Worm (Caenorhabditis elegans) whole organism, L4 larva: ENCODE measurements around the gene rin-1.
A peak's percentile ranks its signal among the peaks of the same experiment; 100 is the strongest.

Experiments
- Y75B8A.6 ChIP-seq: fragments of 200-800 bp; sonication (Bioruptor generic); IDR thresholded peaks from 2 replicates; pipeline ENCODE4 v1.3.6; 2022; ENCODE audit warnings: missing genetic modification reagents, missing genetic modification characterization, missing compliant biosample characterization
- ZK546.5 ChIP-seq, 2 experiments: sonication (generic microtip); optimal IDR thresholded peaks; 2 replicates each; lab custom pipeline; 2017; ENCODE audit warnings: missing biosample characterization in 2 of 2, missing genetic modification characterization in 2 of 2
- aha-1 ChIP-seq: fragments of 150-350 bp; peaks from one replicate; lab custom pipeline; 2014; ENCODE audit warnings: missing biosample characterization, missing genetic modification characterization
- arid-1 ChIP-seq: fragments of 200-800 bp; sonication (Bioruptor generic); conservative IDR thresholded peaks from 2 replicates; pipeline ENCODE4 v1.3.6; 2022; ENCODE audit warnings: missing genetic modification reagents, missing genetic modification characterization, missing compliant biosample characterization
- ceh-82 ChIP-seq: sonication (generic microtip); optimal IDR thresholded peaks from 2 replicates; lab custom pipeline; 2017; ENCODE audit warnings: missing biosample characterization, missing genetic modification characterization
- daf-16 ChIP-seq, 3 experiments: sonication (generic microtip); optimal IDR thresholded peaks; 2 replicates each; lab custom pipeline; 2016 to 2017; ENCODE audit warnings: missing genetic modification characterization in 3 of 3, missing genetic modification reagents in 3 of 3, mild to moderate bottlenecking in 2 of 3, missing compliant biosample characterization in 2 of 3, missing biosample characterization in 1 of 3, moderate library complexity in 1 of 3
- dmd-6 ChIP-seq: fragments of 200-800 bp; sonication (Bioruptor generic); IDR thresholded peaks from 2 replicates; pipeline ENCODE4 v1.3.6; 2022; ENCODE audit warnings: missing genetic modification reagents, missing genetic modification characterization, missing compliant biosample characterization
- duxl-1 ChIP-seq: sonication (generic microtip); optimal IDR thresholded peaks from 2 replicates; lab custom pipeline; 2016; ENCODE audit warnings: mild to moderate bottlenecking, missing genetic modification characterization, moderate library complexity, missing compliant biosample characterization; ENCODE audit not compliant: poor library complexity
- dve-1 ChIP-seq: sonication (generic microtip); optimal IDR thresholded peaks from 2 replicates; lab custom pipeline; 2017; ENCODE audit warnings: antibody characterized with exemption, mild to moderate bottlenecking, missing genetic modification characterization, missing compliant biosample characterization; ENCODE audit not compliant: insufficient read depth
- hif-1 ChIP-seq, 2 experiments: sonication (generic microtip); optimal IDR thresholded peaks; 2 replicates each; lab custom pipeline; 2016 to 2017; ENCODE audit warnings: missing compliant biosample characterization in 2 of 2, missing genetic modification characterization in 2 of 2, missing genetic modification reagents in 2 of 2, missing genotype in 2 of 2, mild to moderate bottlenecking in 1 of 2
- lim-7 ChIP-seq: fragments of 200-800 bp; sonication (Bioruptor generic); IDR thresholded peaks from 2 replicates; pipeline ENCODE4 v1.3.6; 2022; ENCODE audit warnings: missing genetic modification characterization, missing compliant biosample characterization
- lin-1 ChIP-seq: fragments of 200-800 bp; sonication (Bioruptor generic); IDR thresholded peaks from 2 replicates; pipeline ENCODE4 v1.3.6; 2022; ENCODE audit warnings: missing genetic modification reagents, missing genetic modification characterization, missing compliant biosample characterization
- lin-39 ChIP-seq: fragments of 150-350 bp; optimal IDR thresholded peaks from 2 replicates; lab custom pipeline; 2014; ENCODE audit warnings: missing biosample characterization, missing genetic modification reagents, missing genetic modification characterization
- madf-9 ChIP-seq: fragments of 200-800 bp; sonication (Bioruptor generic); conservative IDR thresholded peaks from 2 replicates; pipeline ENCODE4 v1.3.6; 2022; ENCODE audit warnings: missing genetic modification reagents, missing genetic modification characterization, missing compliant biosample characterization
- mdt-29 ChIP-seq: fragments of 200-800 bp; sonication (Bioruptor generic); IDR thresholded peaks from 2 replicates; pipeline ENCODE4 v1.3.6; 2022; ENCODE audit warnings: missing genetic modification reagents, missing genetic modification characterization, missing compliant biosample characterization
- mep-1 ChIP-seq: fragments of 150-350 bp; sonication (generic microtip); optimal IDR thresholded peaks from 3 replicates; lab custom pipeline; 2014; ENCODE audit warnings: missing biosample characterization, missing genetic modification characterization
- mxl-2 ChIP-seq: fragments of 200-800 bp; sonication (Bioruptor generic); conservative IDR thresholded peaks from 2 replicates; pipeline ENCODE4 v1.3.6; 2022; ENCODE audit warnings: missing genetic modification reagents, missing genetic modification characterization, missing compliant biosample characterization
- mxl-3 ChIP-seq: fragments of 200-800 bp; sonication (Bioruptor generic); optimal IDR thresholded peaks from 2 replicates; lab custom pipeline; 2018; ENCODE audit warnings: mild to moderate bottlenecking, missing genetic modification characterization, missing compliant biosample characterization
- nhr-102 ChIP-seq: sonication (generic microtip); optimal IDR thresholded peaks from 2 replicates; lab custom pipeline; 2016; ENCODE audit warnings: mild to moderate bottlenecking, missing genetic modification characterization, moderate library complexity, missing compliant biosample characterization
- nhr-237 ChIP-seq: sonication (generic microtip); optimal IDR thresholded peaks from 2 replicates; lab custom pipeline; 2017; ENCODE audit warnings: missing biosample characterization, missing genetic modification characterization
- nhr-76 ChIP-seq: fragments of 150-350 bp; optimal IDR thresholded peaks from 2 replicates; lab custom pipeline; 2014; ENCODE audit warnings: missing biosample characterization, missing genetic modification characterization
- nhr-77 ChIP-seq: fragments of 150-350 bp; optimal IDR thresholded peaks from 2 replicates; lab custom pipeline; 2014; ENCODE audit warnings: missing biosample characterization, missing genetic modification characterization
- pha-4 ChIP-seq, 2 experiments: fragments of 150-350 bp in 1 of 2; fragments of 200-800 bp in 1 of 2; sonication (Bioruptor generic) in 1 of 2; IDR thresholded peaks in 1 of 2; optimal IDR thresholded peaks in 1 of 2; 2 replicates each; pipeline versions ENCODE4 v1.3.6 to Lab custom; 2014 to 2022; ENCODE audit warnings: missing genetic modification characterization in 2 of 2, missing genetic modification reagents in 2 of 2, missing biosample characterization in 1 of 2, missing compliant biosample characterization in 1 of 2
- php-3 ChIP-seq: fragments of 200-800 bp; sonication (Bioruptor generic); IDR thresholded peaks from 2 replicates; pipeline ENCODE4 v1.3.6; 2022; ENCODE audit warnings: missing genetic modification reagents, missing genetic modification characterization, missing compliant biosample characterization
- rbr-2 ChIP-seq: sonication (generic microtip); optimal IDR thresholded peaks from 2 replicates; lab custom pipeline; 2016; ENCODE audit warnings: missing genotype, missing genetic modification characterization, missing compliant biosample characterization
- skn-1 ChIP-seq: fragments of 150-350 bp; optimal IDR thresholded peaks from 2 replicates; lab custom pipeline; 2014; ENCODE audit warnings: missing biosample characterization, missing genetic modification characterization
- snpc-4 ChIP-seq: fragments of 150-350 bp; optimal IDR thresholded peaks from 2 replicates; lab custom pipeline; 2014; ENCODE audit warnings: missing biosample characterization, missing genetic modification characterization
- tra-1 ChIP-seq: fragments of 200-800 bp; sonication (Bioruptor generic); IDR thresholded peaks from 2 replicates; pipeline ENCODE4 v1.3.6; 2022; ENCODE audit warnings: missing genetic modification reagents, missing genetic modification characterization, missing compliant biosample characterization
- unc-39 ChIP-seq: sonication (generic microtip); optimal IDR thresholded peaks from 2 replicates; lab custom pipeline; 2017; ENCODE audit warnings: missing biosample characterization, missing genetic modification characterization
- unc-62 ChIP-seq, 3 experiments: fragments of 150-350 bp in 1 of 3; sonication (generic microtip); optimal IDR thresholded peaks in 2 of 3; peaks in 1 of 3; 1 replicate in 1 of 3; 2 replicates in 2 of 3; lab custom pipeline; 2014 to 2017; ENCODE audit warnings: missing biosample characterization in 3 of 3, missing genetic modification characterization in 3 of 3, missing genetic modification reagents in 3 of 3, missing genotype in 1 of 3
- vab-7 ChIP-seq: fragments of 200-800 bp; sonication (Bioruptor generic); IDR thresholded peaks from 2 replicates; pipeline ENCODE4 v1.3.6; 2022; ENCODE audit warnings: missing genetic modification reagents, missing genetic modification characterization, missing compliant biosample characterization
- zfp-2 ChIP-seq: sonication (generic microtip); optimal IDR thresholded peaks from 2 replicates; lab custom pipeline; 2016; ENCODE audit warnings: mild to moderate bottlenecking, missing genetic modification characterization, missing compliant biosample characterization
- zip-11 ChIP-seq: fragments of 200-800 bp; sonication (Bioruptor generic); IDR thresholded peaks from 2 replicates; pipeline ENCODE4 v1.3.6; 2022; ENCODE audit warnings: missing genetic modification characterization, missing compliant biosample characterization
- zip-2 ChIP-seq: fragments of 150-350 bp; optimal IDR thresholded peaks from 2 replicates; lab custom pipeline; 2014; ENCODE audit warnings: missing biosample characterization, missing genetic modification characterization

The rin-1 gene

ce11 chrV:14855626-14856025 is 40.2 kb upstream of the rin-1 start (continued):
- peak; percentile 14 for TF ChIP-seq mxl-3 (GFP tag; lab: Kevin White, UChicago)
- peak; percentile 48 for TF ChIP-seq duxl-1 (tag; lab: Kevin White, UChicago)
- TF ChIP-seq lin-1 (GFP tag; lab: Robert Waterston, UW) = peak; percentile 48; the same call in 1 of the 2 replicates
- TF ChIP-seq skn-1 (tag; lab: Kevin White, UChicago) = no peak
- TF ChIP-seq nhr-102 = no peak
- TF ChIP-seq hif-1 (tag; optimal IDR thresholded peaks at IDR 0.05; lab: Kevin White, UChicago) = no peak
- no peak for TF ChIP-seq nhr-76
- TF ChIP-seq nhr-237 (tag; lab: Kevin White, UChicago) = no peak
- TF ChIP-seq nhr-77 (tag; lab: Kevin White, UChicago) = peak; percentile 6
- TF ChIP-seq mdt-29 (GFP tag; lab: Robert Waterston, UW) = no peak
- peak; percentile 31 for TF ChIP-seq rbr-2 (tag; lab: Kevin White, UChicago)
- no peak for TF ChIP-seq unc-39 (tag; lab: Kevin White, UChicago)
- TF ChIP-seq arid-1 (GFP tag; lab: Robert Waterston, UW) = peak; percentile 62; the same call in 1 of the 2 replicates
- TF ChIP-seq vab-7 (GFP tag; lab: Robert Waterston, UW) = peak; percentile 48; the same call in 1 of the 2 replicates

- TF ChIP-seq dmd-6 (0 out of 2 replicates have a peak, but pooled peaks have one; percentile 21), zfp-2 (tag; lab: Kevin White, UChicago) (no peak), lin-1 (GFP tag; lab: Robert Waterston, UW) (no peak), pha-4 (GFP tag; IDR thresholded peaks at IDR 0.05; lab: Robert Waterston, UW) (no peak), pha-4 (tag; optimal IDR thresholded peaks at IDR 0.05; lab: Kevin White, UChicago) (no peak), zip-11 (GFP tag; lab: Robert Waterston, UW) (no peak), tra-1 (no peak), mep-1 (no peak), rbr-2 (tag; lab: Kevin White, UChicago) (no peak), Y75B8A.6 (no peak), ceh-82 (tag; lab: Kevin White, UChicago) (no peak), lin-39 (tag; lab: Kevin White, UChicago) (no peak), ZK546.5 (tag; optimal IDR thresholded peaks at IDR 0.05; lab: Kevin White, UChicago) (no peak), aha-1 (tag; lab: Kevin White, UChicago) (peak; percentile 72)
- TF ChIP-seq, all 104 proteins: peak for 2
These were observed 38.9 kb upstream of the rin-1 start for ce11 chrV:14854261-14854660.

- peak; percentile 86 for TF ChIP-seq dmd-6
- TF ChIP-seq mxl-2 = peak; percentile 83
- no peak for TF ChIP-seq lim-7 (GFP tag; lab: Robert Waterston, UW)
These were observed 38.3 kb upstream of the rin-1 start for ce11 chrV:14853739-14854138.

- TF ChIP-seq unc-62 (GFP tag; optimal IDR thresholded peaks at IDR 0.05 in 1 of 2; lab: Kevin White, UChicago) (peak in 1 of 2 experiments; percentile 85), unc-62 (tag; optimal IDR thresholded peaks at IDR 0.05; lab: Kevin White, UChicago) (no peak), madf-9 (no peak), aha-1 (tag; lab: Kevin White, UChicago) (peak; percentile 90)
These were observed 37.2 kb upstream of the rin-1 start for ce11 chrV:14852620-14853019.

DNA sequence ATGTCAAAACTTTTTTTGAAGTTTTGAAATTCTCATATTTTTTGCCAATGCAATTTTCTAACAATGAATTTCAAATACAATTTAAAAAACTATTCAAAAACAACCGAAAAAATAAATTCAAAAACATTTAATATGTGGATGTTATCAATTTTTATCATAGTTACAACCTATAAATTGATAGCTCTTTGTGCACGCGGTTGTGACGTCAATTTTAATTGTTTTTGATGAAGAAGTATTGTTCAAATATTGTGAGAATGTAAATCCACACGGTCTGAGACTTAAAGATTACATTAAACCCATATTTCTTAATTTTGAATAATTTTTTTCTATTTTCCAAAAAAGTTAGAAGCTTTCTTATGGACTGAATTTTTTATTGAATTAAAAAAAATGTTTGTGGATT is 36.6 kb upstream of the rin-1 start:
- TF ChIP-seq php-3 (GFP tag; lab: Robert Waterston, UW) (peak; percentile 53; the same call in 1 of the 2 replicates), snpc-4 (tag; lab: Kevin White, UChicago) (no peak), daf-16 (GFP tag; optimal IDR thresholded peaks at IDR 0.05; lab: Kevin White, UChicago) (no peak), daf-16 (tag; optimal IDR thresholded peaks at IDR 0.05; lab: Kevin White, UChicago) (peak; percentile 54), dve-1 (tag; lab: Kevin White, UChicago) (peak; percentile 70), zip-2 (tag; lab: Kevin White, UChicago) (no peak)
